Fruit fly (Drosophila melanogaster) whole organism, embryonic: ENCODE results near the gene Mco4.

Source experiments
- Atf6 ChIP-seq: fragments of 200-800 bp; sonication (Bioruptor generic); IDR thresholded peaks from 2 replicates; pipeline ENCODE4 v1.3.6; 2022; ENCODE audit warnings: missing biosample characterization, missing genetic modification characterization
- BtbVII ChIP-seq: fragments of 200-800 bp; sonication (Bioruptor generic); optimal IDR thresholded peaks from 3 replicates; lab custom pipeline; 2017; ENCODE audit warnings: missing biosample characterization, mild to moderate bottlenecking, missing genetic modification characterization
- CG10366 ChIP-seq: fragments of 200-800 bp; sonication (Bioruptor generic); IDR thresholded peaks from 2 replicates; pipeline ENCODE4 v1.3.6; 2022; ENCODE audit warnings: missing biosample characterization, missing genetic modification characterization
- CG10462 ChIP-seq: fragments of 200-800 bp; sonication (Bioruptor generic); optimal IDR thresholded peaks from 2 replicates; lab custom pipeline; 2016; ENCODE audit warnings: missing biosample characterization, missing genetic modification characterization
- CG11504 ChIP-seq: fragments of 200-800 bp; sonication (Bioruptor generic); optimal IDR thresholded peaks from 3 replicates; lab custom pipeline; 2019; ENCODE audit warnings: missing biosample characterization, mild to moderate bottlenecking, missing genetic modification characterization, moderate library complexity
- CG11695 ChIP-seq: fragments of 200-800 bp; sonication (Bioruptor generic); IDR thresholded peaks from 3 replicates; pipeline ENCODE4 v1.3.6; 2022; ENCODE audit warnings: missing biosample characterization, missing genetic modification characterization
- CG12219 ChIP-seq: fragments of 200-800 bp; sonication (Bioruptor generic); optimal IDR thresholded peaks from 3 replicates; lab custom pipeline; 2018; ENCODE audit warnings: missing biosample characterization, mild to moderate bottlenecking, missing genetic modification characterization
- CG13624 ChIP-seq: fragments of 200-800 bp; sonication (Bioruptor generic); optimal IDR thresholded peaks from 2 replicates; lab custom pipeline; 2016; ENCODE audit warnings: missing biosample characterization, missing genetic modification characterization
- CG13894 ChIP-seq: fragments of 200-800 bp; sonication (Bioruptor generic); optimal IDR thresholded peaks from 3 replicates; lab custom pipeline; 2018; ENCODE audit warnings: missing biosample characterization, mild to moderate bottlenecking, missing genetic modification characterization, moderate library complexity
- CG1603 ChIP-seq: fragments of 200-800 bp; sonication (Bioruptor generic); optimal IDR thresholded peaks from 2 replicates; lab custom pipeline; 2019; ENCODE audit warnings: missing biosample characterization, mild to moderate bottlenecking, missing genetic modification characterization, moderate library complexity
- CG16863 ChIP-seq: fragments of 200-800 bp; sonication (Bioruptor generic); optimal IDR thresholded peaks from 3 replicates; lab custom pipeline; 2016; ENCODE audit warnings: missing biosample characterization, missing genetic modification characterization
- CG17361 ChIP-seq: fragments of 200-800 bp; sonication (Bioruptor generic); IDR thresholded peaks from 3 replicates; pipeline ENCODE4 v1.3.6; 2022; ENCODE audit warnings: missing biosample characterization, missing genetic modification characterization
- CG2129 ChIP-seq: fragments of 200-800 bp; sonication (Bioruptor generic); IDR thresholded peaks from 2 replicates; pipeline ENCODE4 v1.3.6; 2022; ENCODE audit warnings: missing biosample characterization, missing genetic modification characterization; ENCODE audit not compliant: partially characterized antibody
- CG30020 ChIP-seq: fragments of 200-800 bp; optimal IDR thresholded peaks from 2 replicates; lab custom pipeline; 2019; ENCODE audit warnings: missing biosample characterization, mild to moderate bottlenecking, missing genetic modification characterization, moderate library complexity
- CG30403 ChIP-seq: fragments of 200-800 bp; sonication (Bioruptor generic); optimal IDR thresholded peaks from 3 replicates; lab custom pipeline; 2016; ENCODE audit warnings: missing biosample characterization, missing genetic modification characterization
- CG30431 ChIP-seq: fragments of 200-800 bp; sonication (Bioruptor generic); optimal IDR thresholded peaks from 2 replicates; lab custom pipeline; 2017; ENCODE audit warnings: missing biosample characterization, missing genetic modification characterization
- CG31441 ChIP-seq: fragments of 200-800 bp; sonication (Bioruptor generic); IDR thresholded peaks from 2 replicates; pipeline ENCODE4 v1.3.6; 2022; ENCODE audit warnings: missing biosample characterization, missing genetic modification characterization
- CG32767 ChIP-seq: fragments of 200-800 bp; sonication (Bioruptor generic); IDR thresholded peaks from 2 replicates; pipeline ENCODE4 v1.3.6; 2022; ENCODE audit warnings: missing biosample characterization, missing genetic modification characterization
- CG4360 ChIP-seq: fragments of 200-800 bp; sonication (Bioruptor generic); IDR thresholded peaks from 2 replicates; pipeline ENCODE4 v1.3.6; 2022; ENCODE audit warnings: missing biosample characterization, missing genetic modification characterization
- CTCF ChIP-seq: fragments of 200-800 bp; sonication (Bioruptor generic); optimal IDR thresholded peaks from 2 replicates; lab custom pipeline; 2017; ENCODE audit warnings: missing biosample characterization, mild to moderate bottlenecking, missing genetic modification characterization, moderate library complexity
- D19A ChIP-seq: fragments of 200-800 bp; optimal IDR thresholded peaks from 3 replicates; lab custom pipeline; 2019; ENCODE audit warnings: missing biosample characterization, mild to moderate bottlenecking, missing genetic modification characterization, moderate library complexity
- Dfd ChIP-seq, 2 experiments: fragments of >200 bp; optimal IDR thresholded peaks; 2 replicates each; lab custom pipeline; 2017; ENCODE audit warnings: missing biosample characterization in 2 of 2, missing genetic modification characterization in 2 of 2
- E2f1 ChIP-seq: fragments of 200-800 bp; sonication (Bioruptor generic); IDR thresholded peaks from 2 replicates; pipeline ENCODE4 v1.3.6; 2022; ENCODE audit warnings: missing biosample characterization, missing genetic modification characterization
- E2f2 ChIP-seq: fragments of 200-800 bp; sonication (Bioruptor generic); IDR thresholded peaks from 2 replicates; pipeline ENCODE4 v1.3.6; 2022; ENCODE audit warnings: missing biosample characterization, missing genetic modification characterization
- HHEX ChIP-seq: fragments of 200-800 bp; sonication (Bioruptor generic); optimal IDR thresholded peaks from 3 replicates; lab custom pipeline; 2017; ENCODE audit warnings: missing biosample characterization, mild to moderate bottlenecking, missing genetic modification characterization, missing genetic modification reagents
- Med ChIP-seq: fragments of 200-800 bp; sonication (Bioruptor generic); peaks from one replicate; lab custom pipeline; 2016; ENCODE audit warnings: missing biosample characterization, missing genetic modification characterization, mild to moderate bottlenecking, inconsistent platforms, moderate library complexity
- NK7.1 ChIP-seq: fragments of 200-800 bp; sonication (Bioruptor generic); optimal IDR thresholded peaks from 3 replicates; lab custom pipeline; 2016; ENCODE audit warnings: missing biosample characterization, missing genetic modification characterization
- Neu2 ChIP-seq: fragments of 200-800 bp; sonication (Bioruptor generic); optimal IDR thresholded peaks from 3 replicates; lab custom pipeline; 2016; ENCODE audit warnings: missing biosample characterization, missing genetic modification characterization, borderline replicate concordance
- Oaz ChIP-seq: fragments of 200-800 bp; sonication (Bioruptor generic); IDR thresholded peaks from 2 replicates; pipeline ENCODE4 v1.3.6; 2022; ENCODE audit warnings: missing biosample characterization, missing genetic modification characterization
- Poxn ChIP-seq: fragments of 200-800 bp; sonication (Bioruptor generic); IDR thresholded peaks from 2 replicates; pipeline ENCODE4 v1.3.6; 2022; ENCODE audit warnings: missing biosample characterization, missing genetic modification characterization
- Ptx1 ChIP-seq: fragments of 200-800 bp; sonication (Bioruptor generic); IDR thresholded peaks from 2 replicates; pipeline ENCODE4 v1.3.6; 2022; ENCODE audit warnings: missing biosample characterization, missing genetic modification characterization
- Six4 ChIP-seq: fragments of 200-800 bp; sonication (Bioruptor generic); optimal IDR thresholded peaks from 2 replicates; lab custom pipeline; 2016; ENCODE audit warnings: missing biosample characterization, missing genetic modification characterization
- bsh ChIP-seq, 2 experiments: fragments of 200-800 bp; sonication (Bioruptor generic); optimal IDR thresholded peaks; 2 replicates each; lab custom pipeline; 2017 to 2018; ENCODE audit warnings: mild to moderate bottlenecking in 2 of 2, missing biosample characterization in 2 of 2, missing genetic modification characterization in 2 of 2, moderate library complexity in 1 of 2
- cas ChIP-seq: fragments of 200-800 bp; sonication (Bioruptor generic); IDR thresholded peaks from 2 replicates; pipeline ENCODE4 v1.3.6; 2022; ENCODE audit warnings: missing biosample characterization, missing genetic modification characterization
- cato ChIP-seq: fragments of 200-800 bp; sonication (Bioruptor generic); optimal IDR thresholded peaks from 2 replicates; lab custom pipeline; 2016; ENCODE audit warnings: missing biosample characterization, missing genetic modification characterization, borderline replicate concordance
- chm ChIP-seq: fragments of 200-800 bp; sonication (Bioruptor generic); IDR thresholded peaks from 2 replicates; pipeline ENCODE4 v1.3.6; 2022; ENCODE audit warnings: missing biosample characterization, missing genetic modification characterization
- cwo ChIP-seq: fragments of 200-800 bp; sonication (Bioruptor generic); optimal IDR thresholded peaks from 3 replicates; lab custom pipeline; 2017; ENCODE audit warnings: missing biosample characterization, missing genetic modification characterization, mild to moderate bottlenecking, moderate library complexity, missing genetic modification reagents
- ftz-f1 ChIP-seq: fragments of 200-800 bp; sonication (Bioruptor generic); optimal IDR thresholded peaks from 2 replicates; lab custom pipeline; 2016; ENCODE audit warnings: missing biosample characterization, missing genetic modification characterization
- gro ChIP-seq: fragments of 200-800 bp; sonication (Bioruptor generic); optimal IDR thresholded peaks from 2 replicates; lab custom pipeline; 2016; ENCODE audit warnings: missing biosample characterization, missing genetic modification characterization
- onecut ChIP-seq: fragments of 200-800 bp; sonication (Bioruptor generic); IDR thresholded peaks from 2 replicates; pipeline ENCODE4 v1.3.6; 2022; ENCODE audit warnings: missing biosample characterization, missing genetic modification characterization
- ranshi ChIP-seq: fragments of 200-800 bp; sonication (Bioruptor generic); IDR thresholded peaks from 2 replicates; pipeline ENCODE4 v1.3.6; 2022; ENCODE audit warnings: missing biosample characterization, missing genetic modification characterization
- run ChIP-seq: fragments of 200-800 bp; sonication (Bioruptor generic); optimal IDR thresholded peaks from 3 replicates; lab custom pipeline; 2018; ENCODE audit warnings: missing biosample characterization, mild to moderate bottlenecking, missing genetic modification characterization
- sima ChIP-seq: fragments of 200-800 bp; sonication (Bioruptor generic); optimal IDR thresholded peaks from 2 replicates; lab custom pipeline; 2016; ENCODE audit warnings: missing biosample characterization, missing genetic modification characterization
- sna ChIP-seq: fragments of 200-800 bp; sonication (Bioruptor generic); IDR thresholded peaks from 2 replicates; pipeline ENCODE4 v1.3.6; 2022; ENCODE audit warnings: missing biosample characterization, missing genetic modification characterization; ENCODE audit not compliant: partially characterized antibody
- toy ChIP-seq: fragments of 200-800 bp; sonication (Bioruptor generic); IDR thresholded peaks from 2 replicates; pipeline ENCODE4 v1.3.6; 2022; ENCODE audit warnings: missing biosample characterization, missing genetic modification characterization
- unpg ChIP-seq: fragments of 200-800 bp; sonication (Bioruptor generic); optimal IDR thresholded peaks from 3 replicates; lab custom pipeline; 2018; ENCODE audit warnings: missing biosample characterization, mild to moderate bottlenecking, missing genetic modification characterization, moderate library complexity
- yki ChIP-seq: fragments of >200 bp; optimal IDR thresholded peaks from 3 replicates; lab custom pipeline; 2018
- zen2 ChIP-seq: fragments of 200-800 bp; sonication (Bioruptor generic); IDR thresholded peaks from 3 replicates; pipeline ENCODE4 v1.3.6; 2022; ENCODE audit warnings: missing biosample characterization, missing genetic modification characterization; ENCODE audit not compliant: partially characterized antibody
- zfh2 ChIP-seq: fragments of 200-800 bp; sonication (Bioruptor generic); optimal IDR thresholded peaks from 2 replicates; lab custom pipeline; 2016; ENCODE audit warnings: missing biosample characterization, missing genetic modification characterization

Mco4 gene

dm6 chrX:17882769-17883168 is 26.8 kb upstream of the Mco4 start:
- TF ChIP-seq cwo (GFP tag; lab: Kevin White, UChicago) = peak; percentile 13
- TF ChIP-seq Med (GFP tag; lab: Kevin White, UChicago) = peak; percentile 7
- peak; percentile 86 for TF ChIP-seq CTCF (GFP tag; lab: Kevin White, UChicago)
- no peak for TF ChIP-seq sima
- no peak for TF ChIP-seq HHEX (GFP tag; lab: Kevin White, UChicago)
- TF ChIP-seq sna (GFP tag; lab: Robert Waterston, UW) = no peak
- no peak for TF ChIP-seq CG11695 (GFP tag; lab: Robert Waterston, UW)
- no peak for TF ChIP-seq run (tag; lab: Kevin White, UChicago)
- no peak for TF ChIP-seq CG11504
- TF ChIP-seq Atf6 (GFP tag; lab: Robert Waterston, UW) = no peak

- TF ChIP-seq CG10366 (GFP tag; lab: Robert Waterston, UW) (peak; percentile 62), ranshi (GFP tag; lab: Robert Waterston, UW) (peak; percentile 65; the same call in 1 of the 2 replicates), onecut (0 out of 2 replicates have a peak, but pooled peaks have one; percentile 8), Dfd (GFP tag; optimal IDR thresholded peaks at IDR 0.05; lab: Kevin White, UChicago) (no peak), zen2 (GFP tag; lab: Robert Waterston, UW) (no peak), CG31441 (peak; percentile 12; the same call in 1 of the 2 replicates), chm (GFP tag; lab: Robert Waterston, UW) (0 out of 2 replicates have a peak, but pooled peaks have one; percentile 13), CG30431 (GFP tag; lab: Kevin White, UChicago) (no peak), CG4360 (GFP tag; lab: Robert Waterston, UW) (no peak), CG2129 (GFP tag; lab: Robert Waterston, UW) (no peak), CG30020 (tag; lab: Kevin White, UChicago) (no peak), CG12219 (peak; percentile 21), zfh2 (GFP tag; lab: Kevin White, UChicago) (peak; percentile 89), cato (no peak), E2f2 (no peak), Poxn (no peak), BtbVII (GFP tag; lab: Kevin White, UChicago) (peak; percentile 6), Neu2 (GFP tag; lab: Kevin White, UChicago) (no peak), yki (lab: Kevin White, UChicago) (no peak), CG1603 (tag; lab: Kevin White, UChicago) (peak; percentile 53), ftz-f1 (GFP tag; lab: Kevin White, UChicago) (peak; percentile 1), Ptx1 (peak; percentile 75), D19A (tag; lab: Kevin White, UChicago) (no peak), CG13624 (GFP tag; lab: Kevin White, UChicago) (peak; percentile 57), CG13894 (no peak), CG30403 (GFP tag; lab: Kevin White, UChicago) (peak; percentile 69), toy (GFP tag; lab: Robert Waterston, UW) (no peak), Six4 (no peak), CG16863 (GFP tag; lab: Kevin White, UChicago) (peak; percentile 39), bsh (GFP tag; optimal IDR thresholded peaks at IDR 0.05; lab: Kevin White, UChicago) (peak in 1 of 2 experiments; percentile 10), CG32767 (GFP tag; lab: Robert Waterston, UW) (no peak), cas (no peak), Oaz (GFP tag; lab: Robert Waterston, UW) (no peak), CG17361 (GFP tag; lab: Robert Waterston, UW) (peak; percentile 44; the same call in 2 of the 3 replicates), CG10462 (GFP tag; lab: Kevin White, UChicago) (no peak), NK7.1 (GFP tag; lab: Kevin White, UChicago) (no peak), gro (GFP tag; lab: Kevin White, UChicago) (peak; percentile 64), unpg (GFP tag; lab: Kevin White, UChicago) (peak; percentile 54), E2f1 (GFP tag; lab: Robert Waterston, UW) (0 out of 2 replicates have a peak, but pooled peaks have one; percentile 8)
These were observed 25.5 kb upstream of the Mco4 start for dm6 chrX:17881138-17882121.
